Fruit fly (Drosophila melanogaster): ENCODE results near the gene vig.
A peak's percentile ranks its signal among the peaks of the same experiment; 100 is the strongest.

The vig gene

DNA sequence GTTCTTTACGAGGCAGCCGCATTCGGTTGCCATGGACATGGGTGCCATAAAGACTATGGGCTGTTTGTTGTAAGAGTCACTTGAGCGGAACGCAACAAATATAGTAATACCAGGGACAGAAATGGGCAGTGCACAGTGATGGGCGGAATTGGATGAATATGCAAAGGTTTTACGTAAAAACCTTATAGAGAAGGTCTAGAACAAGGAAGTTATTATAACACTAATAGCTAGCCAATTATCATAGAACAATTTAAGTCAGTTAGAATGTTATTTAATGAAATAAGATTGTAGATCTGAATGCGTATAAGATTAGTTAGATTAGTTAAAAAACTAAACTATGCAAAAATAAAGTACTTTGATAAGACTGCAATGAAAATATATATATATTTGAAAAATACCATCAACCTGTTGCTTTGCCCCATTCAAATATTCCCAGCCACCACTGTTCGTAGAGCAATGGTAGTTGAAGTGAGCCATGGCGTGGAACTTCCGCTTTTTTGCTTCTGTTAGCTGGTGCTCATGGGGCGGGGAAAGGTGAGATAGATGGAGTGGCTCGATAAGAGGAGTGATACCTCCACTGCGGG lies 17.2 kb downstream of the vig start:
- peak; percentile 91 for TF ChIP-seq CG15073 (GFP tag; optimal IDR thresholded peaks at IDR 0.05)
- TF ChIP-seq Oli (tag; optimal IDR thresholded peaks at IDR 0.05), result peak; percentile 11
- TF ChIP-seq CG2678 (tag; optimal IDR thresholded peaks at IDR 0.05), result no peak
- no peak for TF ChIP-seq CG33557 (GFP tag; optimal IDR thresholded peaks at IDR 0.05)
- TF ChIP-seq sens (GFP tag), result peak; percentile 76
- TF ChIP-seq trh (GFP tag; optimal IDR thresholded peaks at IDR 0.05), result no peak
- TF ChIP-seq chif (GFP tag; optimal IDR thresholded peaks at IDR 0.05), result peak in 1 of 2 experiments; percentile 27
- TF ChIP-seq Ada2b (GFP tag; IDR thresholded peaks at IDR 0.05), result 0 out of 2 replicates have a peak, but pooled peaks have one; percentile 13
- no peak for TF ChIP-seq CG7963 (GFP tag; IDR thresholded peaks at IDR 0.05; ENCODE audit: partially characterized antibody)
- TF ChIP-seq hkb (optimal IDR thresholded peaks at IDR 0.05), result no peak
- TF ChIP-seq hkb (GFP tag; IDR thresholded peaks at IDR 0.05), result no peak
- peak; percentile 8 for TF ChIP-seq CG30403 (GFP tag; optimal IDR thresholded peaks at IDR 0.05)
- TF ChIP-seq CG9876 (GFP tag; optimal IDR thresholded peaks at IDR 0.05), result no peak
- peak; percentile 36; the same call in 1 of the 2 replicates for TF ChIP-seq CG6689 (GFP tag; IDR thresholded peaks at IDR 0.05)
- TF ChIP-seq CG4617 (GFP tag; optimal IDR thresholded peaks at IDR 0.05; ENCODE audit: borderline replicate concordance), result no peak
- peak; percentile 10 for TF ChIP-seq lab (GFP tag; optimal IDR thresholded peaks at IDR 0.05)
- TF ChIP-seq CG7987 (GFP tag; optimal IDR thresholded peaks at IDR 0.05), result no peak
- peak; percentile 27; the same call in 1 of the 2 replicates for TF ChIP-seq ap (GFP tag; IDR thresholded peaks at IDR 0.05)
- TF ChIP-seq grn (GFP tag; optimal IDR thresholded peaks at IDR 0.05), result peak; percentile 24
- no peak for TF ChIP-seq dimm (GFP tag; IDR thresholded peaks at IDR 0.05)
- TF ChIP-seq Meics (GFP tag; optimal IDR thresholded peaks at IDR 0.05), result peak; percentile 24
- TF ChIP-seq prd (optimal IDR thresholded peaks at IDR 0.05), result no peak
- 0 out of 3 replicates have a peak, but pooled peaks have one; percentile 18 for TF ChIP-seq prd (GFP tag; IDR thresholded peaks at IDR 0.05)
- TF ChIP-seq CG32532 (GFP tag; IDR thresholded peaks at IDR 0.05), result no peak
- no peak for TF ChIP-seq hth (optimal IDR thresholded peaks at IDR 0.05)
- peak; percentile 14 for TF ChIP-seq lilli (GFP tag; optimal IDR thresholded peaks at IDR 0.05)
- TF ChIP-seq CG2120 (GFP tag; optimal IDR thresholded peaks at IDR 0.05), result peak; percentile 9
- no peak for TF ChIP-seq pita (GFP tag; optimal IDR thresholded peaks at IDR 0.05)
- TF ChIP-seq dysf (GFP tag; IDR thresholded peaks at IDR 0.05), result peak; percentile 57; the same call in 2 of the 3 replicates
- peak; percentile 26 for TF ChIP-seq CG4820 (GFP tag; optimal IDR thresholded peaks at IDR 0.05)
- TF ChIP-seq Sox100B (GFP tag; optimal IDR thresholded peaks at IDR 0.05), result peak; percentile 32
- no peak for TF ChIP-seq CG17328 (GFP tag; IDR thresholded peaks at IDR 0.05)
- 0 out of 3 replicates have a peak, but pooled peaks have one; percentile 35 for TF ChIP-seq tgo (GFP tag; IDR thresholded peaks at IDR 0.05)

- TF ChIP-seq Ssrp (tag; optimal IDR thresholded peaks at IDR 0.05), result no peak
- peak; percentile 49; the same call in 1 of the 2 replicates for TF ChIP-seq CG11247 (GFP tag; IDR thresholded peaks at IDR 0.05)
- peak in 1 of 2 experiments; percentile 89 for TF ChIP-seq insv (GFP tag; optimal IDR thresholded peaks at IDR 0.05)
- peak; percentile 39 for TF ChIP-seq sens (GFP tag)
- TF ChIP-seq NFAT (GFP tag; IDR thresholded peaks at IDR 0.05), result no peak
- peak; percentile 99 for TF ChIP-seq Elba2 (GFP tag; optimal IDR thresholded peaks at IDR 0.05)
- no peak for TF ChIP-seq CG2199 (GFP tag; IDR thresholded peaks at IDR 0.05)
- TF ChIP-seq pros (GFP tag; optimal IDR thresholded peaks at IDR 0.05), result peak; percentile 82
Measured at dm6 chr2L:15043718-15044117, 26.4 kb downstream of the vig start.

dm6 chr2L:15039309-15039772 lies 30.8 kb downstream of the vig start:
- TF ChIP-seq mam (GFP tag; optimal IDR thresholded peaks at IDR 0.05) (peak; percentile 46), her (GFP tag; optimal IDR thresholded peaks at IDR 0.05) (peak; percentile 15), E2f2 (GFP tag; IDR thresholded peaks at IDR 0.05) (peak; percentile 45), Hmr (GFP tag; optimal IDR thresholded peaks at IDR 0.05) (no peak), vnd (GFP tag; IDR thresholded peaks at IDR 0.05; ENCODE audit: partially characterized antibody) (peak; percentile 83), CG34422 (GFP tag; IDR thresholded peaks at IDR 0.05) (peak; percentile 79), esg (GFP tag; conservative IDR thresholded peaks at IDR 0.05) (no peak), CG11398 (GFP tag; optimal IDR thresholded peaks at IDR 0.05) (no peak), CG2712 (tag; optimal IDR thresholded peaks at IDR 0.05) (no peak), Hsf (GFP tag; optimal IDR thresholded peaks at IDR 0.05) (no peak), B-H1 (GFP tag; IDR thresholded peaks at IDR 0.05) (no peak), CG6272 (GFP tag; IDR thresholded peaks at IDR 0.05) (peak; percentile 55; the same call in 1 of the 2 replicates)

All from whole organism, embryonic.